Fruit fly (Drosophila melanogaster) whole organism, prepupa: ENCODE data around the gene Rpn9.

Experiments
- Blimp-1 ChIP-seq: fragments of 200-800 bp; sonication (Bioruptor generic); optimal IDR thresholded peaks from 3 replicates; lab custom pipeline; 2017; ENCODE audit warnings: missing biosample characterization, missing genetic modification characterization, mild to moderate bottlenecking, moderate library complexity, missing genetic modification reagents
- CG10631 ChIP-seq: fragments of 200-800 bp; sonication (Bioruptor generic); optimal IDR thresholded peaks from 2 replicates; lab custom pipeline; 2016; ENCODE audit warnings: missing biosample characterization, missing genetic modification characterization
- CG10669 ChIP-seq: fragments of 200-800 bp; sonication (Bioruptor generic); optimal IDR thresholded peaks from 3 replicates; lab custom pipeline; 2018; ENCODE audit warnings: missing biosample characterization, mild to moderate bottlenecking, missing genetic modification characterization, moderate library complexity
- CG11762 ChIP-seq: fragments of 200-800 bp; sonication (Bioruptor generic); optimal IDR thresholded peaks from 3 replicates; lab custom pipeline; 2016; ENCODE audit warnings: missing biosample characterization, missing genetic modification characterization; ENCODE audit not compliant: insufficient read depth
- CG15336 ChIP-seq: fragments of 200-800 bp; sonication (Bioruptor generic); IDR thresholded peaks from 2 replicates; pipeline ENCODE4 v1.3.6; 2022; ENCODE audit warnings: missing biosample characterization, missing genetic modification characterization
- CG1621 ChIP-seq: fragments of 200-800 bp; sonication (Bioruptor generic); optimal IDR thresholded peaks from 3 replicates; lab custom pipeline; 2018; ENCODE audit warnings: missing biosample characterization, mild to moderate bottlenecking, missing genetic modification characterization
- CG16779 ChIP-seq: fragments of 200-800 bp; sonication (Bioruptor generic); optimal IDR thresholded peaks from 3 replicates; lab custom pipeline; 2017; ENCODE audit warnings: missing biosample characterization, mild to moderate bottlenecking, missing genetic modification characterization
- CG31627 ChIP-seq: fragments of 200-800 bp; sonication (Bioruptor generic); optimal IDR thresholded peaks from 3 replicates; lab custom pipeline; 2016; ENCODE audit warnings: missing biosample characterization, missing genetic modification characterization
- CG4318 ChIP-seq: fragments of 200-800 bp; sonication (Bioruptor generic); optimal IDR thresholded peaks from 3 replicates; lab custom pipeline; 2017; ENCODE audit warnings: missing biosample characterization, mild to moderate bottlenecking, missing genetic modification characterization
- CG6163 ChIP-seq: fragments of 200-800 bp; sonication (Bioruptor generic); IDR thresholded peaks from 3 replicates; pipeline ENCODE4 v1.3.6; 2022; ENCODE audit warnings: missing biosample characterization, missing genetic modification characterization
- CG6276 ChIP-seq: fragments of 200-800 bp; sonication (Bioruptor generic); optimal IDR thresholded peaks from 2 replicates; lab custom pipeline; 2017; ENCODE audit warnings: missing biosample characterization, mild to moderate bottlenecking, missing genetic modification characterization
- CG6808 ChIP-seq: fragments of 200-800 bp; sonication (Bioruptor generic); optimal IDR thresholded peaks from 3 replicates; lab custom pipeline; 2017; ENCODE audit warnings: missing biosample characterization, missing genetic modification characterization, mild to moderate bottlenecking, moderate library complexity, missing genetic modification reagents
- CG6854 ChIP-seq: fragments of 200-800 bp; sonication (Bioruptor generic); optimal IDR thresholded peaks from 2 replicates; lab custom pipeline; 2017; ENCODE audit warnings: missing biosample characterization, mild to moderate bottlenecking, missing genetic modification characterization
- CG8119 ChIP-seq: fragments of 200-800 bp; sonication (Bioruptor generic); IDR thresholded peaks from 3 replicates; pipeline ENCODE4 v1.3.6; 2022; ENCODE audit warnings: missing biosample characterization, missing genetic modification characterization
- CG9139 ChIP-seq: fragments of 200-800 bp; sonication (Bioruptor generic); optimal IDR thresholded peaks from 3 replicates; lab custom pipeline; 2017; ENCODE audit warnings: missing biosample characterization, mild to moderate bottlenecking, missing genetic modification characterization
- Eip75B ChIP-seq: fragments of 200-800 bp; sonication (Bioruptor generic); optimal IDR thresholded peaks from 3 replicates; lab custom pipeline; 2016; ENCODE audit warnings: missing biosample characterization, missing genetic modification characterization
- Eip78C ChIP-seq: fragments of 200-800 bp; sonication (Bioruptor generic); peaks from one replicate; lab custom pipeline; 2016; ENCODE audit warnings: missing biosample characterization, missing genetic modification characterization
- Eip93F ChIP-seq: fragments of 200-800 bp; sonication (Bioruptor generic); optimal IDR thresholded peaks from 2 replicates; lab custom pipeline; 2016; ENCODE audit warnings: missing biosample characterization, mild to moderate bottlenecking, missing genetic modification characterization
- Ets21C ChIP-seq: fragments of 200-800 bp; sonication (Bioruptor generic); optimal IDR thresholded peaks from 3 replicates; lab custom pipeline; 2016; ENCODE audit warnings: missing biosample characterization, missing genetic modification characterization
- Ets96B ChIP-seq: fragments of 200-800 bp; optimal IDR thresholded peaks from 2 replicates; lab custom pipeline; 2019; ENCODE audit warnings: missing biosample characterization, mild to moderate bottlenecking, missing genetic modification characterization, moderate library complexity
- Hr38 ChIP-seq: sonication (Bioruptor generic); optimal IDR thresholded peaks from 2 replicates; lab custom pipeline; 2016; ENCODE audit warnings: missing biosample characterization, missing genetic modification characterization
- Met ChIP-seq: fragments of 200-800 bp; sonication (Bioruptor generic); optimal IDR thresholded peaks from 3 replicates; lab custom pipeline; 2016; ENCODE audit warnings: missing biosample characterization, missing genetic modification characterization
- OdsH ChIP-seq: fragments of 200-800 bp; sonication (Bioruptor generic); optimal IDR thresholded peaks from 3 replicates; lab custom pipeline; 2016; ENCODE audit warnings: missing biosample characterization, missing genetic modification characterization
- acj6 ChIP-seq: fragments of 200-800 bp; sonication (Bioruptor generic); optimal IDR thresholded peaks from 3 replicates; lab custom pipeline; 2016; ENCODE audit warnings: missing biosample characterization, missing genetic modification characterization
- dac ChIP-seq: fragments of 200-800 bp; sonication (Bioruptor generic); optimal IDR thresholded peaks from 2 replicates; lab custom pipeline; 2017; ENCODE audit warnings: missing biosample characterization, mild to moderate bottlenecking, missing genetic modification characterization
- eg ChIP-seq: fragments of 200-800 bp; sonication (Bioruptor generic); IDR thresholded peaks from 3 replicates; pipeline ENCODE4 v1.3.6; 2022; ENCODE audit warnings: missing biosample characterization, missing genetic modification characterization
- fd59A ChIP-seq: fragments of 200-800 bp; sonication (Bioruptor generic); optimal IDR thresholded peaks from 2 replicates; lab custom pipeline; 2017; ENCODE audit warnings: missing biosample characterization, mild to moderate bottlenecking, missing genetic modification characterization, missing genetic modification reagents
- fd85E ChIP-seq: fragments of 200-800 bp; sonication (Bioruptor generic); optimal IDR thresholded peaks from 3 replicates; lab custom pipeline; 2016; ENCODE audit warnings: missing biosample characterization, missing genetic modification characterization
- fkh ChIP-seq: fragments of 200-800 bp; sonication (Bioruptor generic); optimal IDR thresholded peaks from 3 replicates; lab custom pipeline; 2017; ENCODE audit warnings: missing biosample characterization, mild to moderate bottlenecking, missing genetic modification characterization, moderate library complexity
- lz ChIP-seq: fragments of 200-800 bp; sonication (Bioruptor generic); optimal IDR thresholded peaks from 3 replicates; lab custom pipeline; 2016; ENCODE audit warnings: missing biosample characterization, missing genetic modification characterization
- net ChIP-seq: fragments of 200-800 bp; sonication (Bioruptor generic); optimal IDR thresholded peaks from 3 replicates; lab custom pipeline; 2016; ENCODE audit warnings: missing biosample characterization, missing genetic modification characterization
- pdm3 ChIP-seq: fragments of 200-800 bp; sonication (Bioruptor generic); optimal IDR thresholded peaks from 3 replicates; lab custom pipeline; 2016; ENCODE audit warnings: missing biosample characterization, missing genetic modification characterization
- salr ChIP-seq, 2 experiments: fragments of 200-800 bp; sonication (Bioruptor generic); optimal IDR thresholded peaks; 3 replicates each; lab custom pipeline; 2016 to 2018; ENCODE audit warnings: missing biosample characterization in 2 of 2, missing genetic modification characterization in 2 of 2, mild to moderate bottlenecking in 1 of 2
- ss ChIP-seq, 2 experiments: fragments of 200-800 bp; sonication (Bioruptor generic); optimal IDR thresholded peaks; 2 replicates in 1 of 2; 3 replicates in 1 of 2; lab custom pipeline; 2017 to 2018; ENCODE audit warnings: mild to moderate bottlenecking in 2 of 2, missing biosample characterization in 2 of 2, missing genetic modification characterization in 2 of 2, moderate library complexity in 1 of 2
- svp ChIP-seq: fragments of 200-800 bp; sonication (Bioruptor generic); peaks from one replicate; lab custom pipeline; 2016; ENCODE audit warnings: missing biosample characterization, missing genetic modification characterization
- vri ChIP-seq: fragments of 200-800 bp; sonication (Bioruptor generic); optimal IDR thresholded peaks from 3 replicates; lab custom pipeline; 2016; ENCODE audit warnings: missing biosample characterization, mild to moderate bottlenecking, missing genetic modification characterization

The Rpn9 gene

DNA sequence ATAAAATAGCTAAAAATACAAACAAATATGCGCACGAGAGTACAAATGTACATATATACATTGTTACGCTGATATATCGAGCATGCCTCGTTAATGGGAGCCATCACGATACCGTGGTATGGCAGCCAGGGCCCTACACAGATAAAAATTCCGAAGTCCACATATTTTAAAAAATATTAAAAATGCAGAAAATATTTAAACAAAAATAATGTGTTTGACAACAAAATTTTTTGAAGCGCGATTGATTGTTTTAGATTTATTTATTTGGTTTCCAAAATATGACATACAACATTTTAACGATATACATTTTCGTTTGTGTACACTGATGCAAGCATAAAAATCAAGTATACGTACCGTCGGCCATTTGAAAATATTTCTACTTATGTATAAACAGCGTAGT lies 6.5 kb downstream of the Rpn9 start (continued):
- TF ChIP-seq fd85E (GFP tag; lab: Kevin White, UChicago) (peak; percentile 20), OdsH (GFP tag; lab: Kevin White, UChicago) (peak; percentile 76), CG9139 (GFP tag; lab: Kevin White, UChicago) (no peak), svp (peak; percentile 84), acj6 (peak; percentile 63), Ets21C (GFP tag; lab: Kevin White, UChicago) (peak; percentile 29), dac (GFP tag; lab: Kevin White, UChicago) (peak; percentile 8), fd59A (peak; percentile 20), CG10669 (GFP tag; lab: Kevin White, UChicago) (peak; percentile 55), Met (GFP tag; lab: Kevin White, UChicago) (peak; percentile 68), CG31627 (peak; percentile 58), ss (GFP tag; optimal IDR thresholded peaks at IDR 0.05; lab: Kevin White, UChicago) (peak in 1 of 2 experiments; percentile 49), eg (GFP tag; lab: Robert Waterston, UW) (peak; percentile 86), Hr38 (GFP tag; lab: Kevin White, UChicago) (no peak), CG10631 (GFP tag; lab: Kevin White, UChicago) (peak; percentile 60), CG4318 (peak; percentile 33), Eip75B (GFP tag; lab: Kevin White, UChicago) (peak; percentile 67), CG8119 (GFP tag; lab: Robert Waterston, UW) (peak; percentile 82), Blimp-1 (GFP tag; lab: Kevin White, UChicago) (no peak), net (peak; percentile 79), CG15336 (peak; percentile 85), CG6276 (peak; percentile 75), pdm3 (GFP tag; lab: Kevin White, UChicago) (peak; percentile 74), Eip78C (GFP tag; lab: Kevin White, UChicago) (peak; percentile 93), CG16779 (peak; percentile 4), lz (GFP tag; lab: Kevin White, UChicago) (peak; percentile 59)

DNA sequence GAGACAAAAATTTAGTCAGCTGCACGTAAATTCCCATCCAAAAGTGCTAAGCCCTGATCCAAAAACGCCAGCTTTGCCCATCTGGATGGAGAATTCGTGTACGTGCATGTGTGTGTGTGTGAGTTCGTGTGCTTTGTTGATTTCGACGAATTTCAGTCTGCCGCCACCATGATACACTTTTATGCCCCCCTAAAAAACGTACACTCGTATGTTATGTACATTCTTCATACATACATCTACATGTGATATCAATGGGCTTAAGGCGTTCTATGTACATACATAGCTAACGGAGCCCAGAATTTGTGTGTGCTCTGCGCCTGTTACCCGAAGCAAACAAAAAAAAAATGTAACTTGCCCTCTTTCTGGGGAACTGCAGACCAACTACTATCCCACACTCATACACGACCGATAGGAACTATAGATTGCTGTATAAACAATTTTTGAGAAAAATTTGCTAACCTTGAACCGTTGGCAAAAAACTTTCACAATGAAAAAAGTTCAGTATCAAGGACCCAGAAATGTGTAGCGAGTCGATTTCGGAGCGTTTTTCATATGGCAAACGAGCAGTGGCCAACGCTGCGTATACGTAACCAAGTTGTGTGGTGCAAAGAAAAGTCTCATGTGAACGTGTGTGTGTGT lies 7.4 kb downstream of the Rpn9 start:
- TF ChIP-seq fkh, result peak; percentile 92
- peak; percentile 42 for TF ChIP-seq Eip78C (GFP tag; lab: Kevin White, UChicago)
- TF ChIP-seq vri, result peak; percentile 44
- TF ChIP-seq svp, result peak; percentile 74
- no peak for TF ChIP-seq salr (GFP tag; optimal IDR thresholded peaks at IDR 0.05; lab: Kevin White, UChicago)
- no peak for TF ChIP-seq CG6854 (GFP tag; lab: Kevin White, UChicago)
- TF ChIP-seq CG1621, result no peak
- TF ChIP-seq, all 60 proteins: peak for 4

- peak; percentile 75 for TF ChIP-seq Eip93F (GFP tag; lab: Kevin White, UChicago)
- no peak for TF ChIP-seq Ets96B (tag; lab: Kevin White, UChicago)
- peak; percentile 83 for TF ChIP-seq svp
- TF ChIP-seq fd59A, result no peak
- no peak for TF ChIP-seq CG11762 (GFP tag; lab: Kevin White, UChicago)
- peak; percentile 72 for TF ChIP-seq vri
- no peak for TF ChIP-seq CG6163 (GFP tag; lab: Robert Waterston, UW)
- TF ChIP-seq fkh, result peak; percentile 34
- peak; percentile 1 for TF ChIP-seq Eip78C (GFP tag; lab: Kevin White, UChicago)
- TF ChIP-seq CG6808 (GFP tag; lab: Kevin White, UChicago), result no peak
Measured at dm6 chr3R:23724843-23725506, 8.3 kb downstream of the Rpn9 start.
